Fruit fly (Drosophila melanogaster): ENCODE results near the gene CG31517.

CG31517 gene

DNA sequence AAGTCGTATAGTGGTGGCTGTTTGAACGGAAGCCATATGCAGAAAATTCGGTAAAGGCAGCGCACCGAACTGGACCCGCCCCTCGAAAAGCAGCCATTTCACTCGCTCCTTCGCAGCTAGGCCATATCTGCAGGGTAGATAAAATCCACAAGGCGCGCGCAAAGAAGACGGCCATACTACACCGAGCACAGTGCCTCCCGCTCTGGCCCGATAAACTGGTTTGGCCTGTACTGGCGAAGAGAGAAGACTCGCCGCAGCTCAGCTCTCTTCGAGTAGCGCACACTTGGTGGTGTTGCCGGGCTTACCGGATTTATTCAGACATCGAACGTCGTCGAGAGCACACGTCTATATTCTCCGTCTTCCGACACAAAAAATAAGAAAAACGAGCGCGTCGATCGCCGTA is 46.7 kb upstream of the CG31517 start, which contains the start of gene ems (continued):
- TF ChIP-seq knrl (GFP tag; IDR thresholded peaks at IDR 0.05; ENCODE audit: partially characterized antibody) (0 out of 3 replicates have a peak, but pooled peaks have one; percentile 23), bbx (GFP tag; IDR thresholded peaks at IDR 0.05; ENCODE audit: partially characterized antibody) (peak; percentile 58), nerfin-1 (tag; optimal IDR thresholded peaks at IDR 0.05) (no peak), otp (GFP tag; IDR thresholded peaks at IDR 0.05) (0 out of 3 replicates have a peak, but pooled peaks have one; percentile 40), Pdp1 (GFP tag; optimal IDR thresholded peaks at IDR 0.05) (no peak), Drgx (GFP tag; IDR thresholded peaks at IDR 0.05) (peak; percentile 24; the same call in 1 of the 2 replicates), zen (tag; optimal IDR thresholded peaks at IDR 0.05) (peak; percentile 24), Rfx (GFP tag; IDR thresholded peaks at IDR 0.05) (peak; percentile 40; the same call in 1 of the 2 replicates), seq (GFP tag; IDR thresholded peaks at IDR 0.05) (peak; percentile 95), CG14860 (GFP tag; IDR thresholded peaks at IDR 0.05; ENCODE audit: partially characterized antibody) (peak; percentile 54; the same call in 2 of the 3 replicates), ci (GFP tag; IDR thresholded peaks at IDR 0.05) (peak; percentile 54; the same call in 2 of the 3 replicates), grau (tag; optimal IDR thresholded peaks at IDR 0.05) (peak; percentile 13), CG12071 (GFP tag; optimal IDR thresholded peaks at IDR 0.05) (peak; percentile 18), nom (GFP tag; optimal IDR thresholded peaks at IDR 0.05) (peak; percentile 57), Dll (GFP tag; IDR thresholded peaks at IDR 0.05; ENCODE audit: partially characterized antibody) (peak; percentile 42; the same call in 1 of the 4 replicates), CG6791 (GFP tag; IDR thresholded peaks at IDR 0.05; ENCODE audit: partially characterized antibody) (peak; percentile 53; the same call in 1 of the 3 replicates), CG17912 (GFP tag; optimal IDR thresholded peaks at IDR 0.05) (no peak), CG4360 (GFP tag; IDR thresholded peaks at IDR 0.05) (peak; percentile 56), Adf1 (GFP tag; IDR thresholded peaks at IDR 0.05) (peak; percentile 60; the same call in 1 of the 2 replicates), Nf-YB (GFP tag; optimal IDR thresholded peaks at IDR 0.05) (peak; percentile 98), gcm (GFP tag; optimal IDR thresholded peaks at IDR 0.05) (peak; percentile 34), fd64A (GFP tag; optimal IDR thresholded peaks at IDR 0.05) (peak; percentile 13), D19A (tag; optimal IDR thresholded peaks at IDR 0.05) (no peak), chn (GFP tag; optimal IDR thresholded peaks at IDR 0.05) (no peak), oc (tag; optimal IDR thresholded peaks at IDR 0.05) (peak; percentile 82), Med (GFP tag) (peak; percentile 63), HLHmδ (GFP tag; optimal IDR thresholded peaks at IDR 0.05) (peak; percentile 56), Trl (optimal IDR thresholded peaks at IDR 0.05) (peak; percentile 44 to 81), Trl (GFP tag; optimal IDR thresholded peaks at IDR 0.05) (peak; percentile 11), CG32532 (GFP tag; IDR thresholded peaks at IDR 0.05) (peak; percentile 5; the same call in 1 of the 2 replicates), zf30C (GFP tag; optimal IDR thresholded peaks at IDR 0.05) (peak; percentile 17), Awh (GFP tag; IDR thresholded peaks at IDR 0.05) (0 out of 2 replicates have a peak, but pooled peaks have one; percentile 39), Scr (GFP tag; IDR thresholded peaks at IDR 0.05; ENCODE audit: partially characterized antibody) (peak; percentile 31; the same call in 1 of the 2 replicates), chif (GFP tag; optimal IDR thresholded peaks at IDR 0.05) (peak in 1 of 2 experiments; percentile 31), ttk (GFP tag; IDR thresholded peaks at IDR 0.05) (peak; percentile 30; the same call in 1 of the 2 replicates), vnd (GFP tag; IDR thresholded peaks at IDR 0.05; ENCODE audit: partially characterized antibody) (0 out of 3 replicates have a peak, but pooled peaks have one; percentile 9), CG11093 (GFP tag; IDR thresholded peaks at IDR 0.05) (no peak), CG3163 (GFP tag; optimal IDR thresholded peaks at IDR 0.05) (peak; percentile 36), CG6765 (GFP tag; optimal IDR thresholded peaks at IDR 0.05) (no peak), CG10654 (GFP tag; optimal IDR thresholded peaks at IDR 0.05) (no peak), D19B (GFP tag; optimal IDR thresholded peaks at IDR 0.05) (no peak), Opbp (GFP tag; IDR thresholded peaks at IDR 0.05; ENCODE audit: partially characterized antibody) (peak; percentile 68), chinmo (GFP tag; IDR thresholded peaks at IDR 0.05; ENCODE audit: partially characterized antibody) (peak; percentile 79; the same call in 2 of the 4 replicates), pros (GFP tag; optimal IDR thresholded peaks at IDR 0.05) (peak; percentile 27), Doc3 (GFP tag; IDR thresholded peaks at IDR 0.05; ENCODE audit: partially characterized antibody) (peak; percentile 26; the same call in 1 of the 3 replicates), ac (GFP tag; optimal IDR thresholded peaks at IDR 0.05) (peak; percentile 6), CG8478 (optimal IDR thresholded peaks at IDR 0.05) (peak; percentile 93), CG32767 (GFP tag; IDR thresholded peaks at IDR 0.05) (peak; percentile 67), Jarid2 (GFP tag; optimal IDR thresholded peaks at IDR 0.05) (peak; percentile 81)

Data from whole organism, embryonic.